Worm (Caenorhabditis elegans) whole organism, L4 larva: Measurements from ENCODE around the gene str-187.

Experiments
- T20F7.1 ChIP-seq: fragments of 200-800 bp; sonication (Bioruptor generic); optimal IDR thresholded peaks from 2 replicates; lab custom pipeline; 2018; ENCODE audit warnings: mild to moderate bottlenecking, missing genetic modification characterization, missing compliant biosample characterization
- T26A8.4 ChIP-seq: fragments of 200-800 bp; sonication (Bioruptor generic); IDR thresholded peaks from 2 replicates; pipeline ENCODE4 v1.3.6; 2022; ENCODE audit warnings: missing genetic modification characterization, missing compliant biosample characterization
- Y5F2A.4 ChIP-seq: fragments of 200-800 bp; sonication (Bioruptor generic); optimal IDR thresholded peaks from 2 replicates; lab custom pipeline; 2018; ENCODE audit warnings: mild to moderate bottlenecking, missing genetic modification characterization, missing compliant biosample characterization
- ZK546.5 ChIP-seq, 2 experiments: sonication (generic microtip); optimal IDR thresholded peaks; 2 replicates each; lab custom pipeline; 2017; ENCODE audit warnings: missing biosample characterization in 2 of 2, missing genetic modification characterization in 2 of 2
- aha-1 ChIP-seq: fragments of 150-350 bp; peaks from one replicate; lab custom pipeline; 2014; ENCODE audit warnings: missing biosample characterization, missing genetic modification characterization
- aly-2 ChIP-seq: sonication (generic microtip); optimal IDR thresholded peaks from 2 replicates; lab custom pipeline; 2018; ENCODE audit warnings: missing biosample characterization, missing genetic modification characterization
- ces-1 ChIP-seq: fragments of 150-350 bp; sonication (generic microtip); optimal IDR thresholded peaks from 4 replicates; lab custom pipeline; 2014; ENCODE audit warnings: missing biosample characterization, missing genetic modification reagents, missing genetic modification characterization
- dmd-6 ChIP-seq: fragments of 200-800 bp; sonication (Bioruptor generic); IDR thresholded peaks from 2 replicates; pipeline ENCODE4 v1.3.6; 2022; ENCODE audit warnings: missing genetic modification reagents, missing genetic modification characterization, missing compliant biosample characterization
- dve-1 ChIP-seq: sonication (generic microtip); optimal IDR thresholded peaks from 2 replicates; lab custom pipeline; 2017; ENCODE audit warnings: antibody characterized with exemption, mild to moderate bottlenecking, missing genetic modification characterization, missing compliant biosample characterization; ENCODE audit not compliant: insufficient read depth
- fkh-10 ChIP-seq: fragments of 150-350 bp; optimal IDR thresholded peaks from 2 replicates; lab custom pipeline; 2014; ENCODE audit warnings: missing biosample characterization, missing genetic modification reagents, missing genetic modification characterization
- fos-1 ChIP-seq: fragments of 150-350 bp; optimal IDR thresholded peaks from 2 replicates; lab custom pipeline; 2014; ENCODE audit warnings: missing biosample characterization, missing genetic modification characterization
- gei-8 ChIP-seq: fragments of 200-800 bp; sonication (Bioruptor generic); optimal IDR thresholded peaks from 2 replicates; lab custom pipeline; 2018; ENCODE audit warnings: mild to moderate bottlenecking, missing genetic modification characterization, missing compliant biosample characterization
- hlh-30 ChIP-seq: sonication (generic microtip); optimal IDR thresholded peaks from 2 replicates; lab custom pipeline; 2017; ENCODE audit warnings: antibody characterized with exemption, mild to moderate bottlenecking, missing genetic modification characterization, missing compliant biosample characterization; ENCODE audit not compliant: insufficient read depth
- hmg-1.1 ChIP-seq: fragments of 200-800 bp; sonication (Bioruptor generic); IDR thresholded peaks from 2 replicates; pipeline ENCODE4 v1.3.6; 2022; ENCODE audit warnings: missing genetic modification reagents, missing genetic modification characterization, missing compliant biosample characterization
- jun-1 ChIP-seq: fragments of 150-350 bp; optimal IDR thresholded peaks from 2 replicates; lab custom pipeline; 2014; ENCODE audit warnings: missing biosample characterization, missing genetic modification reagents, missing genetic modification characterization
- lin-13 ChIP-seq: fragments of 150-350 bp; optimal IDR thresholded peaks from 2 replicates; lab custom pipeline; 2014; ENCODE audit warnings: missing biosample characterization, missing genetic modification reagents, missing genetic modification characterization
- nhr-11 ChIP-seq: fragments of 150-350 bp; optimal IDR thresholded peaks from 2 replicates; lab custom pipeline; 2014; ENCODE audit warnings: missing biosample characterization, missing genetic modification characterization
- php-3 ChIP-seq: fragments of 200-800 bp; sonication (Bioruptor generic); IDR thresholded peaks from 2 replicates; pipeline ENCODE4 v1.3.6; 2022; ENCODE audit warnings: missing genetic modification reagents, missing genetic modification characterization, missing compliant biosample characterization
- pqm-1 ChIP-seq: sonication (generic microtip); optimal IDR thresholded peaks from 2 replicates; lab custom pipeline; 2017; ENCODE audit warnings: missing biosample characterization, missing genetic modification characterization
- rbr-2 ChIP-seq: sonication (generic microtip); optimal IDR thresholded peaks from 2 replicates; lab custom pipeline; 2016; ENCODE audit warnings: missing genotype, missing genetic modification characterization, missing compliant biosample characterization
- set-16 ChIP-seq: fragments of 200-800 bp; sonication (Bioruptor generic); IDR thresholded peaks from 2 replicates; pipeline ENCODE4 v1.3.6; 2022; ENCODE audit warnings: missing genetic modification reagents, missing genetic modification characterization, missing compliant biosample characterization
- skn-1 ChIP-seq: fragments of 150-350 bp; optimal IDR thresholded peaks from 2 replicates; lab custom pipeline; 2014; ENCODE audit warnings: missing biosample characterization, missing genetic modification characterization
- tag-97 ChIP-seq: fragments of 200-800 bp; sonication (Bioruptor generic); IDR thresholded peaks from 2 replicates; pipeline ENCODE4 v1.3.6; 2022; ENCODE audit warnings: missing genetic modification characterization, missing compliant biosample characterization
- tra-1 ChIP-seq: fragments of 200-800 bp; sonication (Bioruptor generic); IDR thresholded peaks from 2 replicates; pipeline ENCODE4 v1.3.6; 2022; ENCODE audit warnings: missing genetic modification reagents, missing genetic modification characterization, missing compliant biosample characterization
- unc-62 ChIP-seq, 3 experiments: fragments of 150-350 bp in 1 of 3; sonication (generic microtip); optimal IDR thresholded peaks in 2 of 3; peaks in 1 of 3; 1 replicate in 1 of 3; 2 replicates in 2 of 3; lab custom pipeline; 2014 to 2017; ENCODE audit warnings: missing biosample characterization in 3 of 3, missing genetic modification characterization in 3 of 3, missing genetic modification reagents in 3 of 3, missing genotype in 1 of 3
- zag-1 ChIP-seq: fragments of 150-350 bp; optimal IDR thresholded peaks from 2 replicates; lab custom pipeline; 2014; ENCODE audit warnings: missing biosample characterization, missing genetic modification characterization

The str-187 gene

ce11 chrIV:17293068-17293467, 27.7 kb downstream of the str-187 start:
- TF ChIP-seq dve-1 (tag; lab: Kevin White, UChicago): peak; percentile 37
- TF ChIP-seq lin-13 (GFP tag; lab: Kevin White, UChicago): no peak
- TF ChIP-seq pqm-1 (tag; lab: Kevin White, UChicago): peak; percentile 14
- 0 out of 2 replicates have a peak, but pooled peaks have one; percentile 26 for TF ChIP-seq dmd-6 (GFP tag; lab: Robert Waterston, UW)
- TF ChIP-seq aha-1 (tag; lab: Kevin White, UChicago): peak; percentile 53

- peak; percentile 20 for TF ChIP-seq fkh-10 (GFP tag; lab: Kevin White, UChicago)
- TF ChIP-seq rbr-2 (tag; lab: Kevin White, UChicago): peak; percentile 38
- no peak for TF ChIP-seq unc-62 (GFP tag; optimal IDR thresholded peaks at IDR 0.05 in 1 of 2; lab: Kevin White, UChicago)
- no peak for TF ChIP-seq unc-62 (tag; optimal IDR thresholded peaks at IDR 0.05; lab: Kevin White, UChicago)
- no peak for TF ChIP-seq T20F7.1
- no peak for TF ChIP-seq gei-8 (GFP tag; lab: Kevin White, UChicago)
Observed at ce11 chrIV:17293679-17294078, 28.3 kb downstream of the str-187 start.

- no peak for TF ChIP-seq skn-1 (tag; lab: Kevin White, UChicago)
- TF ChIP-seq aha-1 (tag; lab: Kevin White, UChicago): peak; percentile 1
- TF ChIP-seq, all 104 proteins: peak for 1
Observed at ce11 chrIV:17294489-17294888, 29.1 kb downstream of the str-187 start, which contains the start of gene T28F3.5. T28F3.5 (plus strand) TSS chrIV:17294789.

ce11 chrIV:17301933-17302332, 36.6 kb downstream of the str-187 start, which contains the start of gene ifta-2:
ifta-2 (minus strand) TSS chrIV:17302033.
- no peak for TF ChIP-seq ces-1
- TF ChIP-seq unc-62 (GFP tag; optimal IDR thresholded peaks at IDR 0.05 in 1 of 2; lab: Kevin White, UChicago): peak in 1 of 2 experiments; percentile 72
- TF ChIP-seq unc-62 (tag; optimal IDR thresholded peaks at IDR 0.05; lab: Kevin White, UChicago): no peak

ce11 chrIV:17307223-17307622, 41.8 kb downstream of the str-187 start, which contains the start of gene T28F3.8:
T28F3.8 (minus strand) TSS chrIV:17307323.
- TF ChIP-seq php-3: peak; percentile 82

- no peak for TF ChIP-seq Y5F2A.4
- TF ChIP-seq T20F7.1: no peak
- no peak for TF ChIP-seq hlh-30 (tag; lab: Kevin White, UChicago)
- TF ChIP-seq zag-1 (tag; lab: Kevin White, UChicago): no peak
- TF ChIP-seq T26A8.4 (GFP tag; lab: Robert Waterston, UW): no peak
- TF ChIP-seq nhr-11: no peak
- TF ChIP-seq aly-2 (tag; lab: Kevin White, UChicago): no peak
- TF ChIP-seq fos-1 (tag; lab: Kevin White, UChicago): no peak
- no peak for TF ChIP-seq set-16
- TF ChIP-seq jun-1 (tag; lab: Kevin White, UChicago): no peak
- TF ChIP-seq tag-97 (GFP tag; lab: Robert Waterston, UW): no peak
- TF ChIP-seq ZK546.5 (tag; optimal IDR thresholded peaks at IDR 0.05; lab: Kevin White, UChicago): no peak
Observed at ce11 chrIV:17308211-17308610, 42.8 kb downstream of the str-187 start, which contains the start of gene T28F3.9. T28F3.9 (plus strand) TSS chrIV:17308511.

- peak in 1 of 2 experiments; percentile 15 for TF ChIP-seq unc-62 (GFP tag; optimal IDR thresholded peaks at IDR 0.05 in 1 of 2; lab: Kevin White, UChicago)
- TF ChIP-seq unc-62 (tag; optimal IDR thresholded peaks at IDR 0.05; lab: Kevin White, UChicago): no peak
- TF ChIP-seq jun-1 (tag; lab: Kevin White, UChicago): no peak
Observed at ce11 chrIV:17311842-17312241, 46.5 kb downstream of the str-187 start, which contains the start of gene snf-9. snf-9 (plus strand) TSS chrIV:17312142.

- TF ChIP-seq tra-1 (GFP tag; lab: Robert Waterston, UW) (no peak), aha-1 (tag; lab: Kevin White, UChicago) (peak; percentile 60), hmg-1.1 (GFP tag; lab: Robert Waterston, UW) (no peak)
Observed at ce11 chrIV:17316398-17316797, 51.0 kb downstream of the str-187 start, which contains the start of gene C49C3.20. C49C3.20 (minus strand) TSS chrIV:17316498.
